Worm (Caenorhabditis elegans) whole organism, L4/young adult: ENCODE data around the gene F13D12.10.

Source experiments
- dao-5 ChIP-seq: sonication (generic microtip); optimal IDR thresholded peaks from 2 replicates; lab custom pipeline; 2016; ENCODE audit warnings: missing genotype, missing genetic modification characterization, moderate library complexity, missing compliant biosample characterization
- him-1 ChIP-seq: sonication (generic microtip); optimal IDR thresholded peaks from 2 replicates; lab custom pipeline; 2016; ENCODE audit warnings: missing genotype, missing genetic modification reagents, missing genetic modification characterization, missing compliant biosample characterization

ce11 chrII:11681136-11681824 lies 32.3 kb upstream of the F13D12.10 start, which contains the start of the genes sfxn-1.4 and C47D12.4:
- TF ChIP-seq him-1 (tag; lab: Kevin White, UChicago) (no peak), dao-5 (tag; lab: Kevin White, UChicago) (no peak)
